Worm (Caenorhabditis elegans) whole organism, L3 larva: Measurements from ENCODE around the gene igdb-1.
"Not testable (repeated sequence)": the region's sequence is repeated elsewhere in the genome, so short reads cannot be mapped to it uniquely, and the experiment has no call there.

ENCODE experiments used
- R02D3.7 ChIP-seq: fragments of 150-350 bp; optimal IDR thresholded peaks from 2 replicates; lab custom pipeline; 2014; ENCODE audit warnings: missing biosample characterization, missing genetic modification characterization
- ZK546.5 ChIP-seq: sonication (generic microtip); optimal IDR thresholded peaks from 2 replicates; lab custom pipeline; 2017; ENCODE audit warnings: missing biosample characterization, missing genetic modification characterization
- ama-1 ChIP-seq: fragments of 150-350 bp; optimal IDR thresholded peaks from 2 replicates; lab custom pipeline; 2018
- ceh-28 ChIP-seq: fragments of 150-350 bp; optimal IDR thresholded peaks from 2 replicates; lab custom pipeline; 2014; ENCODE audit warnings: missing biosample characterization, missing genetic modification reagents, missing genetic modification characterization
- egl-5 ChIP-seq: fragments of 150-350 bp; optimal IDR thresholded peaks from 2 replicates; lab custom pipeline; 2017; ENCODE audit warnings: missing biosample characterization, missing genetic modification reagents, missing genetic modification characterization, inconsistent platforms
- elt-1 ChIP-seq: fragments of 150-350 bp; optimal IDR thresholded peaks from 2 replicates; lab custom pipeline; 2014; ENCODE audit warnings: missing biosample characterization, missing genetic modification characterization
- elt-2 ChIP-seq: sonication (generic microtip); optimal IDR thresholded peaks from 2 replicates; lab custom pipeline; 2016; ENCODE audit warnings: missing genetic modification reagents, mild to moderate bottlenecking, missing genetic modification characterization, missing compliant biosample characterization
- elt-3 ChIP-seq, 3 experiments: fragments of 150-350 bp in 1 of 3; sonication (generic microtip) in 2 of 3; optimal IDR thresholded peaks; 2 replicates in 2 of 3; 4 replicates in 1 of 3; lab custom pipeline; 2014 to 2017; ENCODE audit warnings: missing biosample characterization in 3 of 3, missing genetic modification characterization in 3 of 3
- fkh-10 ChIP-seq: sonication (generic microtip); optimal IDR thresholded peaks from 2 replicates; lab custom pipeline; 2017; ENCODE audit warnings: missing biosample characterization, missing genetic modification reagents, missing genetic modification characterization
- fkh-2 ChIP-seq: fragments of 150-350 bp; optimal IDR thresholded peaks from 2 replicates; lab custom pipeline; 2014; ENCODE audit warnings: missing biosample characterization, missing genetic modification reagents, missing genetic modification characterization
- fos-1 ChIP-seq: fragments of 150-350 bp; optimal IDR thresholded peaks from 2 replicates; lab custom pipeline; 2014; ENCODE audit warnings: missing biosample characterization, missing genetic modification characterization
- hmg-11 ChIP-seq: sonication (generic microtip); optimal IDR thresholded peaks from 2 replicates; lab custom pipeline; 2016; ENCODE audit warnings: missing genetic modification characterization, missing compliant biosample characterization
- jun-1 ChIP-seq: fragments of 150-350 bp; optimal IDR thresholded peaks from 2 replicates; lab custom pipeline; 2014; ENCODE audit warnings: missing biosample characterization, missing genetic modification reagents, missing genetic modification characterization
- lin-15B ChIP-seq: fragments of 150-350 bp; optimal IDR thresholded peaks from 2 replicates; lab custom pipeline; 2014; ENCODE audit warnings: missing biosample characterization, missing genetic modification characterization
- lin-39 ChIP-seq: fragments of 150-350 bp; optimal IDR thresholded peaks from 2 replicates; lab custom pipeline; 2018; ENCODE audit warnings: missing biosample characterization, missing genetic modification reagents, missing genetic modification characterization
- lsy-12 ChIP-seq: sonication (generic microtip); optimal IDR thresholded peaks from 2 replicates; lab custom pipeline; 2016; ENCODE audit warnings: mild to moderate bottlenecking, missing genetic modification characterization, missing compliant biosample characterization
- mdl-1 ChIP-seq: fragments of 150-350 bp; optimal IDR thresholded peaks from 2 replicates; lab custom pipeline; 2014; ENCODE audit warnings: missing biosample characterization, missing genetic modification characterization
- mml-1 ChIP-seq: fragments of 150-350 bp; sonication (generic microtip); optimal IDR thresholded peaks from 3 replicates; lab custom pipeline; 2014; ENCODE audit warnings: missing biosample characterization, missing genetic modification characterization
- nfya-1 ChIP-seq: sonication (generic microtip); optimal IDR thresholded peaks from 2 replicates; lab custom pipeline; 2017; ENCODE audit warnings: missing genetic modification characterization, mild to moderate bottlenecking, missing compliant biosample characterization, antibody characterized with exemption, moderate library complexity; ENCODE audit not compliant: insufficient read depth
- nhr-11 ChIP-seq: fragments of 150-350 bp; optimal IDR thresholded peaks from 2 replicates; lab custom pipeline; 2014; ENCODE audit warnings: missing biosample characterization, missing genetic modification characterization
- nhr-12 ChIP-seq: fragments of 150-350 bp; optimal IDR thresholded peaks from 2 replicates; lab custom pipeline; 2014; ENCODE audit warnings: missing biosample characterization, missing genetic modification characterization
- nhr-23 ChIP-seq: fragments of 150-350 bp; optimal IDR thresholded peaks from 2 replicates; lab custom pipeline; 2014; ENCODE audit warnings: missing biosample characterization, missing genetic modification reagents, missing genetic modification characterization
- nhr-237 ChIP-seq: fragments of 150-350 bp; optimal IDR thresholded peaks from 2 replicates; lab custom pipeline; 2014; ENCODE audit warnings: missing biosample characterization, missing genetic modification characterization
- nhr-25 ChIP-seq: sonication (generic microtip); optimal IDR thresholded peaks from 2 replicates; lab custom pipeline; 2017; ENCODE audit warnings: missing biosample characterization, missing genetic modification characterization
- nhr-28 ChIP-seq: fragments of 150-350 bp; optimal IDR thresholded peaks from 2 replicates; lab custom pipeline; 2014; ENCODE audit warnings: missing biosample characterization, missing genetic modification characterization
- nhr-43 ChIP-seq: sonication (generic microtip); optimal IDR thresholded peaks from 2 replicates; lab custom pipeline; 2016; ENCODE audit warnings: mild to moderate bottlenecking, missing genetic modification characterization, missing compliant biosample characterization; ENCODE audit not compliant: poor library complexity, severe bottlenecking
- nhr-67 ChIP-seq: fragments of 150-350 bp; optimal IDR thresholded peaks from 2 replicates; lab custom pipeline; 2014; ENCODE audit warnings: missing biosample characterization, missing genetic modification characterization
- nhr-76 ChIP-seq: fragments of 150-350 bp; sonication (generic microtip); optimal IDR thresholded peaks from 5 replicates; lab custom pipeline; 2014; ENCODE audit warnings: missing biosample characterization, missing genetic modification characterization
- pqm-1 ChIP-seq: fragments of 150-350 bp; optimal IDR thresholded peaks from 2 replicates; lab custom pipeline; 2017; ENCODE audit warnings: missing biosample characterization, missing genetic modification characterization, inconsistent platforms
- skn-1 ChIP-seq: fragments of 150-350 bp; optimal IDR thresholded peaks from 2 replicates; lab custom pipeline; 2014; ENCODE audit warnings: missing biosample characterization, missing genetic modification characterization
- snpc-4 ChIP-seq: fragments of 150-350 bp; optimal IDR thresholded peaks from 2 replicates; lab custom pipeline; 2014; ENCODE audit warnings: missing biosample characterization, missing genetic modification characterization
- unc-39 ChIP-seq: sonication (generic microtip); optimal IDR thresholded peaks from 4 replicates; lab custom pipeline; 2017; ENCODE audit warnings: missing biosample characterization, missing genetic modification characterization
- unc-62 ChIP-seq: fragments of 150-350 bp; sonication (generic microtip); optimal IDR thresholded peaks from 4 replicates; lab custom pipeline; 2014; ENCODE audit warnings: missing biosample characterization, missing genetic modification reagents, missing genetic modification characterization
- zag-1 ChIP-seq: fragments of 150-350 bp; optimal IDR thresholded peaks from 2 replicates; lab custom pipeline; 2014; ENCODE audit warnings: missing biosample characterization, missing genetic modification characterization
- ztf-4 ChIP-seq: fragments of 150-350 bp; optimal IDR thresholded peaks from 2 replicates; lab custom pipeline; 2014; ENCODE audit warnings: missing biosample characterization, missing genetic modification characterization

The igdb-1 gene

DNA sequence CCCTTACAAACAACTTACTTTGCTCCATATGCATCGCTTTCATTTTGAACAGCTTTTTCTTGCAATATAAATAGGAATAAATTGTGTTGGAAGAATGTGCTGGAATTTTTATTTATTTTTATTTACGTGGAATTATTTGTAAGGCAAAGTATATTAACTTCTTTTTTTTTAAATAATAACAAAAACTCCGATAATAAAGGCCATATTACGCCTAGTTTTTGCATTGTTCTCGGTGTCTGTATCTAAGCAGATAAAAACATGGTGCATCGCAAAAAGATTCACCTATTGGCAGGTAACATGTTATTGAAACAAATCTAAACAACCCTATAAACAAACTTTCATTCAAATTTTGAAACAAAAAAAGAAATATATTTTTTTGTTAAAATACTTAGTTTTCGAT, 15.4 kb upstream of the igdb-1 start, which contains the start of gene C25G4.8:
Gene C25G4.8 (minus strand): TSS at position 101 of the 400 bp plus-strand sequence.
- TF ChIP-seq jun-1 (tag; lab: Kevin White, UChicago) (no peak), nhr-43 (tag; lab: Kevin White, UChicago) (no peak), pqm-1 (tag; lab: Kevin White, UChicago) (no peak), nhr-237 (tag; lab: Kevin White, UChicago) (no peak), ama-1 (lab: Kevin White, UChicago) (no peak), mdl-1 (tag; lab: Kevin White, UChicago) (no peak), lin-39 (tag; lab: Kevin White, UChicago) (no peak)

DNA sequence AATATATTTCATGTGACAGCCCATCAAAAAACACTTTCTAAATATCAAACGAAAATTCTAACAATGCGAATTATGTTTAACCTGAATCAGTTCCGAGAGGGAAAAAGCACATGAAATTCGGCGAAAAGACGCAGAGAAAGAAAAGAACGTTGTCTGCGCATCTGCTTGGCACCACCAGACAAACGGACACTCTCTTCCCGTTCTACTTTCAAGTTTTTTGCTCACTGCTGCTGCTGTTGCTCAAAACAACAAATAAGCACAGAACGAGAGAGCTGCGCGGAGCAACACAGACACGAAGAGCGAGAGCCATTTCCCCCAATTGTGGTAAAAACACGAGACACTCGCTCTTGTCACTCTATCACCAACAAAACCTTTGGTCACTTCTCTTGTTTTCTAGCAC, 14.0 kb upstream of the igdb-1 start:
- peak; percentile 67 for TF ChIP-seq fkh-10 (GFP tag; lab: Kevin White, UChicago)
- no peak for TF ChIP-seq nhr-11
- peak; percentile 33 for TF ChIP-seq lin-39 (tag; lab: Kevin White, UChicago)
- no peak for TF ChIP-seq nhr-12
- no peak for TF ChIP-seq ceh-28 (tag; lab: Kevin White, UChicago)

DNA sequence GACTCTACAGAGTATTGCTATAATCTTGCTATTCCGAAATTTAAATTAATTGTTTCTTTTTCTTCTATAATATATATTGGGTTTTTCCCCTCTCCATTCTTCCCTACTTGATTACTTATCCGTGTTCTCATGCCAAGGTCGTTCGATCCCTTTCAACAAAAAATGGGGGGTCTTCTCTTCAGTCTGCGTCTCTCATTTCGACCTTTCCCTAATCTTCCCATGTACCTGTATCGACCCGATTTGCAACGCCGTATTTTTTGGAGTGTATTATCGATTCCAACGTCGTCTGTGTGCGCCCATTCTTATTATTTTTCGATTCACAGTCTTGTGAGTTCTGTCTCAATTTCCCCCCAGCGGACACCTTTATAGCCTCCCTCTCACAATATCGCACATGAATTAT, 11.1 kb upstream of the igdb-1 start:
- no peak for TF ChIP-seq elt-1
- TF ChIP-seq nhr-23 (tag; lab: Kevin White, UChicago): peak; percentile 24
- TF ChIP-seq snpc-4 (tag; lab: Kevin White, UChicago): no peak
- TF ChIP-seq ceh-28 (tag; lab: Kevin White, UChicago): peak; percentile 57
- peak; percentile 53 for TF ChIP-seq nhr-25

DNA sequence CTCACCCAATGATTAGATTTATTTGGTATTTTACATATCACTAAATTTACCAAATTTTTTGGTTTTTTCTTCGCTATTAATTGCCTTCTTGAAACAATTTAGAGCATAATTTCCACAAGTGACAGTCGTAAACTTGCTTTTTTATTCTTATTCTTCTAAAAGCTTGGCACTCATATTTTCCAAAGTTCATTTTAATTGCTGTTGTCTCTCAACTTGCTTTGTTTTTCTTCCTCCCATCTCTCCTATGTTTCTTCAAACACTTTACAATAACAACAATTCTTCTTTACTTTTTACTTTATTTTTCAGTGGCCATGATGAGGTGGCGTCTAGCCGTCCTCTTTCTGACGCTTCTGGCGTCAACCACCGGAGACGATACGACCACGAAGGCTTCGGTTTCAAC, 10.5 kb upstream of the igdb-1 start, which contains the start of gene igdb-2:
Gene igdb-2 (plus strand): TSS at position 301 of the 400 bp plus-strand sequence.
- TF ChIP-seq mdl-1 (tag; lab: Kevin White, UChicago): no peak
- no peak for TF ChIP-seq fkh-2
- TF ChIP-seq, all 47 proteins: peak for 0

DNA sequence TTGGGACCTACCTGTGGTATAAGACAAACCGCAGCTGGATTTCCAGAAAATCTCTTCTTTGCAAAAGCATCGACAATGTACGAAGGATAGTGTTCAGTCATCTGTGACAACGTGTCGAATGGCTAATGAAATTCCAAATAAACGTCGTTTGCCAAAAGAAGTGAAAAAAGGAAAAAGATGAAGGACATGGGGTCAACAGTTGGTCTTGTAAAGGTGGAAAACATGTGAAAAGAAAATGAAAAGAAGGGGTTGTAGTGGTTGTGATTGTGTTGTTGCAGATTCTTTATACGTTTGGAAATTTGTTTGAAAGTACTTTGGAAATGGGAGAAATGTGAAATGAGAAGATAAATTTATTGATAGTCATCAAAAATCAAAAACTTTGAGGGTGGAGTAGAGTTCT, 1.9 kb upstream of the igdb-1 start, which contains the start of gene T04A11.1:
Gene T04A11.1 (minus strand): TSS at position 101 of the 400 bp plus-strand sequence.
- not testable (repeated sequence) for TF ChIP-seq nhr-25; ceh-28 (tag; lab: Kevin White, UChicago); zag-1 (tag; lab: Kevin White, UChicago)

DNA sequence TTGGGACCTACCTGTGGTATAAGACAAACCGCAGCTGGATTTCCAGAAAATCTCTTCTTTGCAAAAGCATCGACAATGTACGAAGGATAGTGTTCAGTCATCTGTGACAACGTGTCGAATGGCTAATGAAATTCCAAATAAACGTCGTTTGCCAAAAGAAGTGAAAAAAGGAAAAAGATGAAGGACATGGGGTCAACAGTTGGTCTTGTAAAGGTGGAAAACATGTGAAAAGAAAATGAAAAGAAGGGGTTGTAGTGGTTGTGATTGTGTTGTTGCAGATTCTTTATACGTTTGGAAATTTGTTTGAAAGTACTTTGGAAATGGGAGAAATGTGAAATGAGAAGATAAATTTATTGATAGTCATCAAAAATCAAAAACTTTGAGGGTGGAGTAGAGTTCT, 5.7 kb downstream of the igdb-1 start, which contains the start of gene T04A11.4:
Gene T04A11.4 (minus strand): TSS at position 101 of the 400 bp plus-strand sequence.
- TF ChIP-seq unc-39 (tag; lab: Kevin White, UChicago); elt-3 (tag; optimal IDR thresholded peaks at IDR 0.05; lab: Kevin White, UChicago); fkh-2: not testable (repeated sequence)

DNA sequence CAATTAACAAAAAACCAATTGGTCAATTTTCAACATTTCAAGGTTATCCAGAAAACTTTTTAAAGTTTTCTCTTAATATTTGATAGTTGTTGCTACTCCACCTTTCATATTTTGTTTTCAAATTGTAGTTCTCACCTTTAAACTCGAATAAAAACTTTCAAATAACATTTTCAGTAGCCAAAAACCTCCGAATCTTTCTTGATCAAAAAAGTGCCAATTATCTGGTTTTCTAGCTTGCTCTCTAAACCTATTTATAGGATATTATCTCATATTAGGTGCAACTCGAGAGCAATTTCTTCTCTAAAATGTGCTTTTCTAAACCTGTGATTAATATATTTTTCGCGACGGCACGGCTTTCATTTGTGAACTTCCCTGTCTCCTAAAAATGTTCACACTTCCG, 8.4 kb downstream of the igdb-1 start, which contains the start of gene sru-26:
Gene sru-26 (plus strand): TSS at position 301 of the 400 bp plus-strand sequence.
- TF ChIP-seq nhr-28 (tag; lab: Kevin White, UChicago) (no peak), ZK546.5 (tag; lab: Kevin White, UChicago) (no peak), mdl-1 (tag; lab: Kevin White, UChicago) (no peak), elt-3 (tag; optimal IDR thresholded peaks at IDR 0.05; lab: Kevin White, UChicago) (no peak), unc-62 (GFP tag; lab: Kevin White, UChicago) (no peak), nhr-11 (no peak), fos-1 (tag; lab: Kevin White, UChicago) (no peak), R02D3.7 (no peak), fkh-10 (GFP tag; lab: Kevin White, UChicago) (no peak), ama-1 (lab: Kevin White, UChicago) (no peak), nhr-237 (tag; lab: Kevin White, UChicago) (no peak), mml-1 (no peak), nhr-23 (tag; lab: Kevin White, UChicago) (no peak), elt-1 (no peak), snpc-4 (tag; lab: Kevin White, UChicago) (no peak), zag-1 (tag; lab: Kevin White, UChicago) (no peak), hmg-11 (tag; lab: Kevin White, UChicago) (no peak)
- TF ChIP-seq, all 47 proteins: peak for 0

DNA sequence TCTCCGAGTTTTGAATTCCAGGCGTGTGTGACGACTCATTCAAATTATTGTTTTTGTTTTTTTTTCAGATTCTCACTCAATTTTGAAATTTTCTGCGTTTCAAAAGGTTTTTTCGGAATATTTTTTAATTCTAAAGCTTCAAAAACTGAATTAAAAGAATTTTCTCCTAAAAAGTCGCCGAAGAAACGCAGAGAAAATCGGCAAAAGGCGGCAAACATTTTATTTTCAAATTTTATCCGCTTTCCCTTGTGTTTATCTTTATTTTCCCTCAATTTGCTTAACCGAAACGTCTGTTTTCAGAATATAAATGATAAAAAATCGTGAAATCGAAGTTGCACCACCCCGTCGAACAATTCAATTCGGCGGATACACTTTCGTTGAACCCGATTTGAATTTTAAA, 11.7 kb downstream of the igdb-1 start, which contains the start of gene him-6:
Gene him-6 (plus strand): TSS at position 301 of the 400 bp plus-strand sequence.
- no peak for TF ChIP-seq fkh-10 (GFP tag; lab: Kevin White, UChicago)
- no peak for TF ChIP-seq ztf-4 (tag; lab: Kevin White, UChicago)
- no peak for TF ChIP-seq lsy-12 (tag; lab: Kevin White, UChicago)
- TF ChIP-seq elt-3 (tag; optimal IDR thresholded peaks at IDR 0.05; lab: Kevin White, UChicago): no peak
- no peak for TF ChIP-seq nhr-28 (tag; lab: Kevin White, UChicago)
- no peak for TF ChIP-seq nfya-1
- TF ChIP-seq lin-15B: no peak
- TF ChIP-seq nhr-67 (tag; lab: Kevin White, UChicago): no peak
- no peak for TF ChIP-seq lin-39 (tag; lab: Kevin White, UChicago)
- TF ChIP-seq egl-5 (tag; lab: Kevin White, UChicago): no peak
- no peak for TF ChIP-seq elt-2 (tag; lab: Kevin White, UChicago)
- TF ChIP-seq hmg-11 (tag; lab: Kevin White, UChicago): no peak
- no peak for TF ChIP-seq mdl-1 (tag; lab: Kevin White, UChicago)
- TF ChIP-seq jun-1 (tag; lab: Kevin White, UChicago): no peak
- no peak for TF ChIP-seq nhr-76 (tag; lab: Kevin White, UChicago)
- TF ChIP-seq skn-1 (tag; lab: Kevin White, UChicago): no peak
- no peak for TF ChIP-seq nhr-43 (tag; lab: Kevin White, UChicago)
